Worm (Caenorhabditis elegans): ENCODE results near the gene C39H7.4.

Gene C39H7.4

DNA sequence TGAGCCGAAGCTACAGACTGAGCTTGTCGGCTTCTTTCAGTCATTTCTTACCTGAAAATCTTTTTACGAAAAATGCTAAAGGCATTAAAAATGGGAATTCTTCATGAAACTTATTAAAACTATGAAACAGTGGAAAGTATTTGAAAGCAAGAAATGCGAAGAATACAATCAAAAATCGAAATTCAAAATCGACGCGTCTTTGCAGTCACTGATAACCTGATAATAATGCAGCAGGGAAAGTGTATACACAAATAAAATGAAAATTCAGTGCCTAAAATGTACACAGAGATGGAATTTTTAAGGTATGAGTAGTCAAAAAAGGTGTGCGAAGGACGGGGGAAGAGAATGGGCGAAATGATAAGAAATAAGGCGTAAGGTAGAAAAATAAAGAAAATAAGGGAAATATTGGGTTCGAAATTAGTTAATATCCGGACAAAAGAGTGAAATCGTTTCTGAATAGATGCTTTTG is at the start of gene C39H7.4:
TSS of gene C39H7.4 (minus strand) at position 51 of the 469 bp plus-strand sequence.
- TF ChIP-seq syd-9 (tag; optimal IDR thresholded peaks at IDR 0.05) (no peak), ceh-22 (tag; optimal IDR thresholded peaks at IDR 0.05) (no peak), F13H6.1 (tag; optimal IDR thresholded peaks at IDR 0.05) (no peak), C38D4.7 (GFP tag; optimal IDR thresholded peaks at IDR 0.05) (no peak), T23F11.4 (GFP tag; optimal IDR thresholded peaks at IDR 0.05) (no peak), tbx-2 (tag; optimal IDR thresholded peaks at IDR 0.05) (no peak), fax-1 (tag; optimal IDR thresholded peaks at IDR 0.05) (no peak), elt-4 (tag; optimal IDR thresholded peaks at IDR 0.05) (no peak), hlh-8 (tag; optimal IDR thresholded peaks at IDR 0.05) (no peak), ceh-24 (tag; optimal IDR thresholded peaks at IDR 0.05) (no peak), ceh-48 (tag; optimal IDR thresholded peaks at IDR 0.05) (no peak), sox-4 (tag; optimal IDR thresholded peaks at IDR 0.05) (no peak), ets-4 (tag; optimal IDR thresholded peaks at IDR 0.05) (no peak)

DNA sequence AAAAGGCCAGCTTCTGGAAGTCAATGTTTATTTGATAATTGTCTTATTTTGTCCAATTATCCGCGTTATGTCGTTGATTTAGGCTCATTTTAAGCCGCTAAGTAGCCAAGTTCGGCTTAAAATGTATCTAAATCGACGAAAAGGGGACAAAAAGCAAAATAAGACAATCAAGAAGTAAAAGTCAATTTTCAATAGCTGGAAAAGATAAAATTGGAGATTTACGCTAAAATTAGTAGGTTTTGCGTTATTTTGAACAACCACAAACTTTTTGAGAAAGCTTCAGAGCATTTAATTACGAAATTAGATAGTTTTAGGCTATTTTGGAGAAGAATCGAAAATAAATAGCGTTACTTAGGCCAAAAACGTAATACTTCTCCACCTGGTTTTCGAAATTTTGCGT is 48.5 kb upstream of the C39H7.4 start:
- no peak for TF ChIP-seq unc-86 (tag; optimal IDR thresholded peaks at IDR 0.05)
- TF ChIP-seq ceh-22 (tag; optimal IDR thresholded peaks at IDR 0.05), result no peak
- no peak for TF ChIP-seq ceh-6 (GFP tag; optimal IDR thresholded peaks at IDR 0.05)
- TF ChIP-seq fax-1 (tag; optimal IDR thresholded peaks at IDR 0.05), result no peak
- TF ChIP-seq npax-4 (tag; optimal IDR thresholded peaks at IDR 0.05), result no peak
- TF ChIP-seq pag-3 (tag; optimal IDR thresholded peaks at IDR 0.05; ENCODE audit: borderline replicate concordance), result no peak
- no peak for TF ChIP-seq T23F11.4 (GFP tag; optimal IDR thresholded peaks at IDR 0.05)
- TF ChIP-seq ttx-3 (tag; optimal IDR thresholded peaks at IDR 0.05), result no peak
- TF ChIP-seq madf-2 (tag; optimal IDR thresholded peaks at IDR 0.05), result no peak
- TF ChIP-seq F13H6.1 (tag; optimal IDR thresholded peaks at IDR 0.05), result no peak
- TF ChIP-seq syd-9 (tag; optimal IDR thresholded peaks at IDR 0.05), result no peak
- TF ChIP-seq fkh-10 (GFP tag; optimal IDR thresholded peaks at IDR 0.05), result no peak
- TF ChIP-seq ceh-14 (tag; optimal IDR thresholded peaks at IDR 0.05), result no peak
- no peak for TF ChIP-seq unc-3 (GFP tag; conservative IDR thresholded peaks at IDR 0.05)
- no peak for TF ChIP-seq unc-3 (tag; optimal IDR thresholded peaks at IDR 0.05)

DNA sequence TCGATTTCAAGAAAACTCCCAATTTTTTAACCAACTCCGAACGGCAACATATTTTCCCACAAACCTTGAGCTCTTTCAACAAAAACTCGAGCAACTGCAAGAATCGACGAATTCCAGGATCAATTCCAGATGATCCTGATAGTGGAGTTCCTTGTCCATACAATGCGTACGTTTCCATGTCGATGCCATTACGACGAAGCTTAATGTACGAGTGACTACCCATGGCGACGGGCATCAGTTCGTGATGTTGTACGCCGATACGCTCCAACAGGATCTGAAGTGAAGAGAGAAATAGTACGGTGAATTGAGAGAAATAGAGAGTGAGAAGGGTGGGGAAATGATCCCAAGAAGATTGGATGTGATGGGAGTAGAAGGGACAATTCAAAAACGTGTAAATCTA is 47.7 kb upstream of the C39H7.4 start:
- TF ChIP-seq ceh-34 (tag; optimal IDR thresholded peaks at IDR 0.05) (no peak), hlh-15 (tag; optimal IDR thresholded peaks at IDR 0.05) (no peak), mec-3 (tag; optimal IDR thresholded peaks at IDR 0.05; ENCODE audit: borderline replicate concordance) (no peak), pros-1 (tag; optimal IDR thresholded peaks at IDR 0.05) (no peak), ceh-24 (tag; optimal IDR thresholded peaks at IDR 0.05) (no peak), ceh-19 (GFP tag; optimal IDR thresholded peaks at IDR 0.05) (no peak), zip-5 (tag; optimal IDR thresholded peaks at IDR 0.05) (no peak), dve-1 (tag; optimal IDR thresholded peaks at IDR 0.05) (no peak), hlh-13 (GFP tag; optimal IDR thresholded peaks at IDR 0.05) (no peak), pag-3 (tag; optimal IDR thresholded peaks at IDR 0.05; ENCODE audit: borderline replicate concordance) (no peak), ceh-2 (tag; optimal IDR thresholded peaks at IDR 0.05) (no peak), nhr-11 (tag; optimal IDR thresholded peaks at IDR 0.05) (no peak), tbx-2 (tag; optimal IDR thresholded peaks at IDR 0.05) (no peak), hlh-30 (tag; optimal IDR thresholded peaks at IDR 0.05; ENCODE audit: insufficient read depth) (no peak), ama-1 (optimal IDR thresholded peaks at IDR 0.05) (no peak), gmeb-2 (tag; optimal IDR thresholded peaks at IDR 0.05) (no peak), nhr-232 (tag; optimal IDR thresholded peaks at IDR 0.05) (no peak), eyg-1 (tag; optimal IDR thresholded peaks at IDR 0.05) (no peak), ceh-48 (tag; optimal IDR thresholded peaks at IDR 0.05) (no peak), fkh-6 (tag; optimal IDR thresholded peaks at IDR 0.05) (no peak)

DNA sequence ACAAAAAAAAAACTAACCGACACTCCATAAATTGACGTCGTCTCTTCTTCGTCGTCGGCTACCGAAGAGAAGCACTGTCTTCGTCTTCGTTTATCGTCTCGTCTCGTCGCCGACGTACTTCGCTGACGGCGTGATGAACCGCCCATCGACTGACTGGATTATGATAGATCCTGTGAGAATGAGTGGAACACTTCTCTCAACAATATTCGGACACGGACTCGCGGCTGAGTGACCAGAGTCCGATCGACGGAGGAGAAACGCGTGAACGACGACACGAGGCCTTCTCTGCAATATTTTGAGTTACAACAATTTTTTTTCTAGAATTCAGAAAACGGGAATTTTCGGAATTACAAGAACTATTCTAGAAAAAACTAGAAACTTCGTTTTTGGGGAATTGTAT is 45.8 kb upstream of the C39H7.4 start, which contains the start of gene skn-1:
TSS of gene skn-1 (minus strand) at position 146 of the 400 bp plus-strand sequence.
- TF ChIP-seq ahr-1 (tag; optimal IDR thresholded peaks at IDR 0.05), result no peak
- TF ChIP-seq nhr-11 (tag; optimal IDR thresholded peaks at IDR 0.05), result no peak
- no peak for TF ChIP-seq T23F11.4 (GFP tag; optimal IDR thresholded peaks at IDR 0.05)
- TF ChIP-seq ceh-45 (GFP tag; IDR thresholded peaks at IDR 0.05), result no peak
- no peak for TF ChIP-seq elt-2 (tag; optimal IDR thresholded peaks at IDR 0.05)
- TF ChIP-seq Y22D7AL.16 (tag; optimal IDR thresholded peaks at IDR 0.05), result no peak
- no peak for TF ChIP-seq hlh-15 (tag; optimal IDR thresholded peaks at IDR 0.05)
- no peak for TF ChIP-seq ztf-16 (tag; optimal IDR thresholded peaks at IDR 0.05)
- no peak for TF ChIP-seq ceh-34 (tag; optimal IDR thresholded peaks at IDR 0.05)
- no peak for TF ChIP-seq ceh-31 (tag; optimal IDR thresholded peaks at IDR 0.05)
- no peak for TF ChIP-seq F13H6.1 (tag; optimal IDR thresholded peaks at IDR 0.05)
- TF ChIP-seq pat-9 (tag; optimal IDR thresholded peaks at IDR 0.05), result no peak
- TF ChIP-seq sox-4 (tag; optimal IDR thresholded peaks at IDR 0.05), result no peak
- TF ChIP-seq npax-4 (tag; optimal IDR thresholded peaks at IDR 0.05), result no peak
- no peak for TF ChIP-seq zip-5 (tag; optimal IDR thresholded peaks at IDR 0.05)
- TF ChIP-seq ceh-6 (GFP tag; optimal IDR thresholded peaks at IDR 0.05), result no peak
- no peak for TF ChIP-seq pqm-1 (tag; optimal IDR thresholded peaks at IDR 0.05)
- TF ChIP-seq ref-2 (tag; optimal IDR thresholded peaks at IDR 0.05), result no peak
